Worm (Caenorhabditis elegans): ENCODE measurements around the gene T13C5.9.

- TF ChIP-seq nhr-25 (tag; optimal IDR thresholded peaks at IDR 0.05) (no peak), nhr-10 (tag; optimal IDR thresholded peaks at IDR 0.05) (no peak), nhr-237 (tag; optimal IDR thresholded peaks at IDR 0.05) (no peak), unc-62 (GFP tag; optimal IDR thresholded peaks at IDR 0.05) (no peak), elt-3 (tag; optimal IDR thresholded peaks at IDR 0.05) (no peak), sem-4 (tag; optimal IDR thresholded peaks at IDR 0.05) (no peak), ZK546.5 (tag; optimal IDR thresholded peaks at IDR 0.05) (no peak), nhr-12 (tag; optimal IDR thresholded peaks at IDR 0.05) (no peak), snpc-4 (tag; optimal IDR thresholded peaks at IDR 0.05) (no peak), nhr-23 (tag; optimal IDR thresholded peaks at IDR 0.05) (no peak)
These were observed 45.4 kb downstream of the T13C5.9 start, which contains the start of gene hsp-43 for ce11 chrX:6235443-6235842.

Data from whole organism, L2 larva.